Worm (Caenorhabditis elegans): ENCODE measurements around the gene srsx-18.

The srsx-18 gene

ce11 chrV:5939503-5940072, 17.3 kb downstream of the srsx-18 start, which contains the start of gene syf-3 (continued):
- peak; percentile 30 for TF ChIP-seq ceh-90 (tag; optimal IDR thresholded peaks at IDR 0.05)
- peak; percentile 72 to 78 for TF ChIP-seq lsy-2 (tag; optimal IDR thresholded peaks at IDR 0.05)
- TF ChIP-seq lin-13 (GFP tag; optimal IDR thresholded peaks at IDR 0.05): no peak
- peak; percentile 59 for TF ChIP-seq swsn-7 (tag; optimal IDR thresholded peaks at IDR 0.05)
- TF ChIP-seq nhr-76 (tag; optimal IDR thresholded peaks at IDR 0.05): no peak
- peak; percentile 99 to 100 for TF ChIP-seq efl-1 (optimal IDR thresholded peaks at IDR 0.05)
- TF ChIP-seq efl-1 (GFP tag; optimal IDR thresholded peaks at IDR 0.05 in 1 of 2): peak; percentile 100
- TF ChIP-seq nhr-85 (tag): peak; percentile 79
- no peak for TF ChIP-seq tlp-1 (tag; optimal IDR thresholded peaks at IDR 0.05)
- TF ChIP-seq fkh-4 (tag; optimal IDR thresholded peaks at IDR 0.05; ENCODE audit: borderline replicate concordance): peak; percentile 3
- TF ChIP-seq isw-1 (GFP tag; IDR thresholded peaks at IDR 0.05): peak; percentile 42
- no peak for TF ChIP-seq ztf-11 (tag; optimal IDR thresholded peaks at IDR 0.05)
- no peak for TF ChIP-seq ama-1 (optimal IDR thresholded peaks at IDR 0.05)
- no peak for TF ChIP-seq zip-4 (GFP tag; optimal IDR thresholded peaks at IDR 0.05)
- peak; percentile 36 for TF ChIP-seq fos-1 (tag; optimal IDR thresholded peaks at IDR 0.05)
- peak; percentile 99 to 100 (median 100) for TF ChIP-seq dpl-1 (GFP tag; optimal IDR thresholded peaks at IDR 0.05)
- peak; percentile 49 for TF ChIP-seq nhr-20 (tag; optimal IDR thresholded peaks at IDR 0.05)
- TF ChIP-seq lir-3 (tag; optimal IDR thresholded peaks at IDR 0.05; ENCODE audit: poor library complexity): peak; percentile 11
- TF ChIP-seq lin-35 (GFP tag; optimal IDR thresholded peaks at IDR 0.05): peak; percentile 99 to 100
- no peak for TF ChIP-seq egl-13 (tag; optimal IDR thresholded peaks at IDR 0.05)
- TF ChIP-seq sox-4 (tag; optimal IDR thresholded peaks at IDR 0.05): peak; percentile 37
- TF ChIP-seq nhr-47 (tag; optimal IDR thresholded peaks at IDR 0.05): peak; percentile 84
- TF ChIP-seq C04F5.9 (tag; optimal IDR thresholded peaks at IDR 0.05): peak; percentile 3
- TF ChIP-seq mdl-1 (tag; optimal IDR thresholded peaks at IDR 0.05): peak in 1 of 2 experiments; percentile 44
- TF ChIP-seq mep-1 (tag; optimal IDR thresholded peaks at IDR 0.05): peak; percentile 67
- TF ChIP-seq snpc-4 (tag; optimal IDR thresholded peaks at IDR 0.05): peak; percentile 38
- TF ChIP-seq rnt-1 (tag; optimal IDR thresholded peaks at IDR 0.05): peak; percentile 87
- peak; percentile 73 for TF ChIP-seq snu-23 (GFP tag; optimal IDR thresholded peaks at IDR 0.05)
- TF ChIP-seq nhr-11 (tag; optimal IDR thresholded peaks at IDR 0.05): no peak
- TF ChIP-seq efl-3 (GFP tag; optimal IDR thresholded peaks at IDR 0.05): no peak
- peak; percentile 62 for TF ChIP-seq lin-39 (tag; optimal IDR thresholded peaks at IDR 0.05)
- TF ChIP-seq tbx-2 (tag; optimal IDR thresholded peaks at IDR 0.05): peak; percentile 61
- TF ChIP-seq C34B4.2 (tag; optimal IDR thresholded peaks at IDR 0.05): no peak
- TF ChIP-seq C16A3.4 (tag; optimal IDR thresholded peaks at IDR 0.05): peak; percentile 18
- TF ChIP-seq xbp-1 (tag; optimal IDR thresholded peaks at IDR 0.05): peak; percentile 77
- TF ChIP-seq blmp-1 (tag; optimal IDR thresholded peaks at IDR 0.05): no peak
- TF ChIP-seq zag-1 (tag; optimal IDR thresholded peaks at IDR 0.05): no peak

- no peak for TF ChIP-seq sptf-1 (tag; optimal IDR thresholded peaks at IDR 0.05)
- TF ChIP-seq nhr-85 (tag): no peak
- TF ChIP-seq lin-35 (GFP tag; optimal IDR thresholded peaks at IDR 0.05): no peak
- TF ChIP-seq snpc-4 (tag; optimal IDR thresholded peaks at IDR 0.05): no peak
- TF ChIP-seq dsc-1 (tag; optimal IDR thresholded peaks at IDR 0.05): no peak
- TF ChIP-seq elt-3 (tag; optimal IDR thresholded peaks at IDR 0.05): no peak
- no peak for TF ChIP-seq ceh-8 (GFP tag; optimal IDR thresholded peaks at IDR 0.05)
- TF ChIP-seq nhr-77 (tag; optimal IDR thresholded peaks at IDR 0.05): no peak
Measured at ce11 chrV:5943167-5943566, 20.8 kb downstream of the srsx-18 start, which contains the start of gene pst-1. TSS of gene pst-1 (plus strand) at chrV:5943467.

Data from whole organism, L1 larva.